Worm (Caenorhabditis elegans) whole organism, early embryonic: ENCODE data around the gene C06H2.7.

Experiments used
- aly-1 ChIP-seq: sonication (generic microtip); optimal IDR thresholded peaks from 2 replicates; lab custom pipeline; 2016; ENCODE audit warnings: missing genetic modification characterization, missing compliant biosample characterization
- ama-1 ChIP-seq: fragments of 150-350 bp; optimal IDR thresholded peaks from 2 replicates; lab custom pipeline; 2014
- ceh-36 ChIP-seq: sonication (generic microtip); optimal IDR thresholded peaks from 2 replicates; lab custom pipeline; 2016; ENCODE audit warnings: missing genetic modification characterization, inconsistent platforms, missing compliant biosample characterization
- ets-7 ChIP-seq: sonication (generic microtip); optimal IDR thresholded peaks from 2 replicates; lab custom pipeline; 2016; ENCODE audit warnings: missing genotype, missing genetic modification characterization, missing compliant biosample characterization
- flt-1 ChIP-seq: fragments of 200-800 bp; sonication (Bioruptor generic); IDR thresholded peaks from 2 replicates; pipeline ENCODE4 v1.3.6; 2022; ENCODE audit warnings: missing genetic modification characterization, missing compliant biosample characterization
- hmbx-1 ChIP-seq: sonication (generic microtip); optimal IDR thresholded peaks from 2 replicates; lab custom pipeline; 2016; ENCODE audit warnings: mild to moderate bottlenecking, missing genetic modification characterization, missing compliant biosample characterization
- sea-1 ChIP-seq: fragments of 200-800 bp; sonication (Bioruptor generic); conservative IDR thresholded peaks from 2 replicates; pipeline ENCODE4 v1.3.6; 2022; ENCODE audit warnings: missing genetic modification characterization, missing compliant biosample characterization
- tbx-37 ChIP-seq: fragments of 200-800 bp; sonication (Bioruptor generic); conservative IDR thresholded peaks from 2 replicates; pipeline ENCODE4 v1.3.6; 2022; ENCODE audit warnings: missing genetic modification reagents, missing genetic modification characterization, missing compliant biosample characterization
- tra-4 ChIP-seq: sonication (generic microtip); optimal IDR thresholded peaks from 2 replicates; lab custom pipeline; 2017; ENCODE audit warnings: missing genetic modification characterization, missing compliant biosample characterization

DNA sequence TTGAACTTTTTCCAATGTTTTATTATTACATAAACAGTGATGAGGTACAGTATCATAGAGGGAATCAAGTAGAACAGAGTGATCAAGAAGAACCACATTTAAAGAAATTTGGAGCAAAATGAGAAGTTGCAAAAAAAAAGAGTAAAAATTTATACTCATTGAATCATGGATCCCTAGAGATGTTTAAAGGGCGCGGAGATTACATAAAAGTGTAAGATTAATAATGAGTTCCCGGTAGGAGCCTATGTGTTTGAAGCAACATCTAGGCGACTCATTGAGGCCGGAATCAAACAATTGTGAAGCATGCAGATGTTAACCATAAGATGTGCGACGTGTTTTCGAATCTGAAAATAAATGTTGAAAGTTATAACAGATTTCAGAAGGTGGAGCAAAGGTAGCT is 7.7 kb upstream of the C06H2.7 start, which contains the start of gene srg-39:
- TF ChIP-seq tra-4 (tag; lab: Kevin White, UChicago) (no peak), ama-1 (lab: Kevin White, UChicago) (no peak), hmbx-1 (tag; lab: Kevin White, UChicago) (no peak), sea-1 (no peak), flt-1 (GFP tag; lab: Robert Waterston, UW) (no peak), tbx-37 (GFP tag; lab: Robert Waterston, UW) (no peak), ets-7 (tag; lab: Kevin White, UChicago) (no peak), aly-1 (tag; lab: Kevin White, UChicago) (no peak), ceh-36 (tag; lab: Kevin White, UChicago) (no peak)
